Worm (Caenorhabditis elegans) whole organism, late embryonic: ENCODE results near the gene ZK1127.5.
A peak's percentile ranks its signal among the peaks of the same experiment; 100 is the strongest.

Experiments used
- C38D4.7 ChIP-seq: fragments of 200-800 bp; sonication (Bioruptor generic); optimal IDR thresholded peaks from 2 replicates; lab custom pipeline; 2018; ENCODE audit warnings: mild to moderate bottlenecking, missing genetic modification characterization, moderate library complexity, missing compliant biosample characterization
- F13H6.1 ChIP-seq: sonication (generic microtip); optimal IDR thresholded peaks from 2 replicates; lab custom pipeline; 2016; ENCODE audit warnings: missing genetic modification characterization, missing compliant biosample characterization
- K02D7.2 ChIP-seq: sonication (generic microtip); optimal IDR thresholded peaks from 2 replicates; lab custom pipeline; 2017; ENCODE audit warnings: mild to moderate bottlenecking, missing genetic modification characterization, missing compliant biosample characterization
- K09A11.1 ChIP-seq: sonication (generic microtip); optimal IDR thresholded peaks from 2 replicates; lab custom pipeline; 2017; ENCODE audit warnings: antibody characterized with exemption, mild to moderate bottlenecking, missing genetic modification characterization, missing compliant biosample characterization; ENCODE audit not compliant: insufficient read depth
- T23F11.4 ChIP-seq: fragments of 200-800 bp; sonication (Bioruptor generic); optimal IDR thresholded peaks from 2 replicates; lab custom pipeline; 2018; ENCODE audit warnings: mild to moderate bottlenecking, missing genetic modification characterization, missing compliant biosample characterization
- ahr-1 ChIP-seq: sonication (generic microtip); optimal IDR thresholded peaks from 2 replicates; lab custom pipeline; 2016; ENCODE audit warnings: missing genetic modification characterization, missing compliant biosample characterization
- ama-1 ChIP-seq: fragments of 150-350 bp; optimal IDR thresholded peaks from 2 replicates; lab custom pipeline; 2014
- ceh-14 ChIP-seq: sonication (generic microtip); optimal IDR thresholded peaks from 2 replicates; lab custom pipeline; 2016; ENCODE audit warnings: missing genotype, missing genetic modification characterization, missing compliant biosample characterization
- ceh-19 ChIP-seq: fragments of 200-800 bp; sonication (Bioruptor generic); optimal IDR thresholded peaks from 2 replicates; lab custom pipeline; 2018; ENCODE audit warnings: mild to moderate bottlenecking, missing genetic modification characterization, missing compliant biosample characterization
- ceh-48 ChIP-seq: sonication (generic microtip); optimal IDR thresholded peaks from 2 replicates; lab custom pipeline; 2016; ENCODE audit warnings: missing genetic modification characterization, inconsistent platforms, missing compliant biosample characterization
- dmd-4 ChIP-seq: sonication (generic microtip); optimal IDR thresholded peaks from 2 replicates; lab custom pipeline; 2016; ENCODE audit warnings: borderline replicate concordance, missing genetic modification characterization, missing compliant biosample characterization
- elt-2 ChIP-seq: sonication (generic microtip); optimal IDR thresholded peaks from 2 replicates; lab custom pipeline; 2016; ENCODE audit warnings: missing genetic modification reagents, missing genetic modification characterization, missing compliant biosample characterization
- elt-4 ChIP-seq: sonication (generic microtip); optimal IDR thresholded peaks from 2 replicates; lab custom pipeline; 2016; ENCODE audit warnings: missing genetic modification characterization, missing compliant biosample characterization
- ets-4 ChIP-seq: sonication (generic microtip); optimal IDR thresholded peaks from 2 replicates; lab custom pipeline; 2016; ENCODE audit warnings: missing genetic modification characterization, missing compliant biosample characterization
- fax-1 ChIP-seq: sonication (generic microtip); optimal IDR thresholded peaks from 2 replicates; lab custom pipeline; 2016; ENCODE audit warnings: missing genotype, missing genetic modification characterization, missing compliant biosample characterization
- fkh-6 ChIP-seq: sonication (generic microtip); optimal IDR thresholded peaks from 2 replicates; lab custom pipeline; 2016; ENCODE audit warnings: missing genetic modification characterization, missing compliant biosample characterization
- gmeb-2 ChIP-seq: sonication (generic microtip); optimal IDR thresholded peaks from 2 replicates; lab custom pipeline; 2016; ENCODE audit warnings: missing genetic modification characterization, inconsistent platforms, missing compliant biosample characterization
- hlh-13 ChIP-seq: fragments of 200-800 bp; sonication (Bioruptor generic); optimal IDR thresholded peaks from 2 replicates; lab custom pipeline; 2018; ENCODE audit warnings: mild to moderate bottlenecking, missing genetic modification characterization, missing compliant biosample characterization
- hlh-30 ChIP-seq: sonication (generic microtip); optimal IDR thresholded peaks from 2 replicates; lab custom pipeline; 2017; ENCODE audit warnings: antibody characterized with exemption, missing genetic modification characterization, missing compliant biosample characterization; ENCODE audit not compliant: insufficient read depth
- hlh-6 ChIP-seq: sonication (generic microtip); optimal IDR thresholded peaks from 2 replicates; lab custom pipeline; 2016; ENCODE audit warnings: missing genotype, missing genetic modification characterization, missing compliant biosample characterization
- lim-6 ChIP-seq: sonication (generic microtip); optimal IDR thresholded peaks from 2 replicates; lab custom pipeline; 2016; ENCODE audit warnings: missing genetic modification characterization, missing compliant biosample characterization
- lin-11 ChIP-seq: fragments of 200-800 bp; sonication (Bioruptor generic); optimal IDR thresholded peaks from 2 replicates; lab custom pipeline; 2018; ENCODE audit warnings: mild to moderate bottlenecking, missing genetic modification characterization, missing compliant biosample characterization
- mec-3 ChIP-seq: sonication (generic microtip); optimal IDR thresholded peaks from 2 replicates; lab custom pipeline; 2016; ENCODE audit warnings: borderline replicate concordance, missing genetic modification characterization, missing compliant biosample characterization
- nfya-1 ChIP-seq: sonication (generic microtip); optimal IDR thresholded peaks from 2 replicates; lab custom pipeline; 2017; ENCODE audit warnings: missing genetic modification characterization, mild to moderate bottlenecking, missing compliant biosample characterization, antibody characterized with exemption, moderate library complexity
- nhr-11 ChIP-seq: fragments of 150-350 bp; optimal IDR thresholded peaks from 2 replicates; lab custom pipeline; 2014; ENCODE audit warnings: missing biosample characterization, missing genetic modification characterization
- nhr-232 ChIP-seq: sonication (generic microtip); optimal IDR thresholded peaks from 2 replicates; lab custom pipeline; 2016; ENCODE audit warnings: missing genetic modification characterization, missing compliant biosample characterization
- npax-4 ChIP-seq: sonication (generic microtip); optimal IDR thresholded peaks from 2 replicates; lab custom pipeline; 2016; ENCODE audit warnings: missing genetic modification characterization, missing compliant biosample characterization
- pat-9 ChIP-seq: fragments of 200-800 bp; sonication (Bioruptor generic); optimal IDR thresholded peaks from 2 replicates; lab custom pipeline; 2018; ENCODE audit warnings: mild to moderate bottlenecking, missing genetic modification characterization, moderate library complexity, missing compliant biosample characterization
- pax-1 ChIP-seq: fragments of 150-350 bp; optimal IDR thresholded peaks from 2 replicates; lab custom pipeline; 2014; ENCODE audit warnings: missing biosample characterization, missing genetic modification characterization
- pha-2 ChIP-seq: sonication (generic microtip); optimal IDR thresholded peaks from 2 replicates; lab custom pipeline; 2017; ENCODE audit warnings: mild to moderate bottlenecking, missing genetic modification characterization, missing compliant biosample characterization
- pha-4 ChIP-seq: fragments of 150-350 bp; optimal IDR thresholded peaks from 2 replicates; lab custom pipeline; 2018; ENCODE audit warnings: missing biosample characterization, missing genetic modification reagents, missing genetic modification characterization
- pqm-1 ChIP-seq: sonication (generic microtip); optimal IDR thresholded peaks from 2 replicates; lab custom pipeline; 2016; ENCODE audit warnings: missing genetic modification characterization, missing compliant biosample characterization
- ref-2 ChIP-seq: sonication (generic microtip); optimal IDR thresholded peaks from 2 replicates; lab custom pipeline; 2016; ENCODE audit warnings: missing genetic modification characterization, missing compliant biosample characterization
- rnt-1 ChIP-seq: sonication (generic microtip); optimal IDR thresholded peaks from 2 replicates; lab custom pipeline; 2016; ENCODE audit warnings: missing genetic modification characterization, missing compliant biosample characterization
- sdc-2 ChIP-seq: sonication (generic microtip); optimal IDR thresholded peaks from 2 replicates; lab custom pipeline; 2016; ENCODE audit warnings: missing genotype, missing genetic modification characterization, missing compliant biosample characterization
- tbx-2 ChIP-seq: sonication (generic microtip); optimal IDR thresholded peaks from 2 replicates; lab custom pipeline; 2016; ENCODE audit warnings: missing genetic modification characterization, missing compliant biosample characterization
- tbx-7 ChIP-seq: sonication (generic microtip); optimal IDR thresholded peaks from 2 replicates; lab custom pipeline; 2016; ENCODE audit warnings: missing genotype, missing genetic modification characterization, missing compliant biosample characterization
- unc-3 ChIP-seq, 2 experiments: fragments of 200-800 bp in 1 of 2; sonication (Bioruptor generic) in 1 of 2; sonication (generic microtip) in 1 of 2; conservative IDR thresholded peaks in 1 of 2; optimal IDR thresholded peaks in 1 of 2; 2 replicates each; pipeline versions ENCODE4 v1.3.6 to Lab custom; 2016 to 2022; ENCODE audit warnings: missing compliant biosample characterization in 2 of 2, missing genetic modification characterization in 2 of 2, missing genetic modification reagents in 1 of 2
- unc-42 ChIP-seq: sonication (generic microtip); optimal IDR thresholded peaks from 2 replicates; lab custom pipeline; 2016; ENCODE audit warnings: missing genotype, missing genetic modification characterization, missing compliant biosample characterization
- unc-55 ChIP-seq: sonication (generic microtip); optimal IDR thresholded peaks from 2 replicates; lab custom pipeline; 2017; ENCODE audit warnings: missing biosample characterization, missing genetic modification reagents, missing genetic modification characterization
- zip-5 ChIP-seq: sonication (generic microtip); optimal IDR thresholded peaks from 2 replicates; lab custom pipeline; 2016; ENCODE audit warnings: missing genetic modification characterization, missing compliant biosample characterization

Gene ZK1127.5

DNA sequence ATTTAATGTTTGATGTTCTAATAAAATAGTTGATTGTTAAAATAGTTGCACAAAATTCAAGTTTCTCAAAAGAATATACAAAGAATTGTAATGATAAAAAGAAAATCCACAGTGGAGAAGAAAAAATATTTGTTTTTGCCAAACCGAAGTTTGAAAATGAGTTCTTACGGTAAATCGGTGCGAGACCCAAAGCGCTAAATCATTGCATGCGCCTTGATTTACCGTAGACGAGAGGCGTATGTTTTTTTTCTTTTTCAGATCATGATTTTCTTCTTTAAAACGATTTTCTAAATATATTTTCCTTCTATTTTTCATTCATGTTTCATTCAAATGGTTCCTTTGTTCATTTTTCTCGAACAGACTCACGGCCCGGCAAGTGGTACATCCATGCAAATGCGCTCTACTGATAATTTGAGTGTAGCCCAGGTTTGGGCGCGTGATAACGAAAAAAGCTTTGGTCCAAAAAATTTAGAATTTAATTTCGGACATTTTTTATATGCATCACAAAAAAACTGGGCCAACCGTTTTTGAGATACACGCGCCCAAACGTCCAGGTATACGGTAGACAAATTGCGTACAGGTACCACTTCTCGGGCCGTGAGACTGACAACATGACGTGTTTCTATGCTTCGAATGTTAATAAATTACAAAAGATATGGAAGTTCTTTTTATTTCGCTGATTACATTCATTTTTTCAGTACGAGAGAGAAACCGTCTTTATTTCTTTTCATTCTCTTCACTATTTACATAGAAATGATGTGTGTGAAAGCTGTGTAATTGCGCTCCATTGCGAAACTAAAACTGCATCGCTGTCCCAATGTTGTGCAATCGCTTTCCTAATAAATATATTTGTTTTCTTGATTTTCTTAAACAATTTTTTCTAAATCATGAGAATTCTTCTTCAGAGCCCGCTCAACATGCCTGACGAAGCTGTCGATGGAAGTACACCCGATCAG is 25.3 kb upstream of the ZK1127.5 start, which contains the start of gene znf-598:
Gene znf-598 (plus strand): TSS at position 906 of the 956 bp plus-strand sequence.
- TF ChIP-seq unc-3 (GFP tag; conservative IDR thresholded peaks at IDR 0.05; lab: Robert Waterston, UW) (no peak), unc-3 (tag; optimal IDR thresholded peaks at IDR 0.05; lab: Kevin White, UChicago) (peak; percentile 16), tbx-7 (tag; lab: Kevin White, UChicago) (no peak), nfya-1 (peak; percentile 10)

ce11 chrII:7029524-7029923 is 20.9 kb upstream of the ZK1127.5 start:
- TF ChIP-seq fax-1 (tag; lab: Kevin White, UChicago) (no peak), C38D4.7 (GFP tag; lab: Kevin White, UChicago) (no peak), K02D7.2 (tag; lab: Kevin White, UChicago) (no peak), hlh-13 (GFP tag; lab: Kevin White, UChicago) (no peak), ceh-14 (tag; lab: Kevin White, UChicago) (no peak), unc-55 (no peak), pat-9 (no peak), npax-4 (tag; lab: Kevin White, UChicago) (no peak), nhr-232 (tag; lab: Kevin White, UChicago) (no peak), ceh-19 (GFP tag; lab: Kevin White, UChicago) (no peak), pqm-1 (tag; lab: Kevin White, UChicago) (no peak), unc-42 (tag; lab: Kevin White, UChicago) (no peak), pha-2 (tag; lab: Kevin White, UChicago) (no peak), K09A11.1 (tag; lab: Kevin White, UChicago) (no peak)

- TF ChIP-seq ceh-48 (tag; lab: Kevin White, UChicago) (no peak), sdc-2 (tag; lab: Kevin White, UChicago) (no peak), nfya-1 (peak; percentile 12), lim-6 (tag; lab: Kevin White, UChicago) (no peak), mec-3 (tag; lab: Kevin White, UChicago) (no peak), lin-11 (no peak), rnt-1 (tag; lab: Kevin White, UChicago) (no peak), ceh-14 (tag; lab: Kevin White, UChicago) (peak; percentile 11), ets-4 (tag; lab: Kevin White, UChicago) (no peak), elt-2 (tag; lab: Kevin White, UChicago) (peak; percentile 2), npax-4 (tag; lab: Kevin White, UChicago) (no peak), pha-4 (tag; lab: Kevin White, UChicago) (no peak), fkh-6 (tag; lab: Kevin White, UChicago) (no peak), hlh-6 (tag; lab: Kevin White, UChicago) (no peak), unc-55 (no peak), pqm-1 (tag; lab: Kevin White, UChicago) (no peak), ahr-1 (tag; lab: Kevin White, UChicago) (no peak)
Measured at ce11 chrII:7031137-7031697, 19.3 kb upstream of the ZK1127.5 start.

- no peak for TF ChIP-seq ama-1 (lab: Kevin White, UChicago)
- no peak for TF ChIP-seq hlh-30 (tag; lab: Kevin White, UChicago)
- TF ChIP-seq dmd-4, result no peak
- no peak for TF ChIP-seq pax-1 (tag; lab: Kevin White, UChicago)
- TF ChIP-seq ahr-1 (tag; lab: Kevin White, UChicago), result no peak
- no peak for TF ChIP-seq hlh-6 (tag; lab: Kevin White, UChicago)
- TF ChIP-seq F13H6.1 (tag; lab: Kevin White, UChicago), result no peak
- no peak for TF ChIP-seq tbx-2 (tag; lab: Kevin White, UChicago)
- TF ChIP-seq nhr-11 (tag; lab: Kevin White, UChicago), result no peak
- TF ChIP-seq zip-5 (tag; lab: Kevin White, UChicago), result no peak
- no peak for TF ChIP-seq elt-4 (tag; lab: Kevin White, UChicago)
- TF ChIP-seq T23F11.4 (GFP tag; lab: Kevin White, UChicago), result no peak
- TF ChIP-seq ceh-48 (tag; lab: Kevin White, UChicago), result no peak
- TF ChIP-seq gmeb-2 (tag; lab: Kevin White, UChicago), result no peak
- no peak for TF ChIP-seq ref-2 (tag; lab: Kevin White, UChicago)
- no peak for TF ChIP-seq elt-2 (tag; lab: Kevin White, UChicago)
- no peak for TF ChIP-seq sdc-2 (tag; lab: Kevin White, UChicago)
Measured at ce11 chrII:7037659-7038342, 12.7 kb upstream of the ZK1127.5 start, which contains the start of gene cin-4. TSS of gene cin-4 (plus strand) at chrII:7038292.
